Fruit fly (Drosophila melanogaster) whole organism, adult: ENCODE measurements around the gene CG7483.

Experiments used
- CG11617 ChIP-seq: fragments of 200-800 bp; sonication (Bioruptor generic); optimal IDR thresholded peaks from 2 replicates; lab custom pipeline; 2017; ENCODE audit warnings: mild to moderate bottlenecking, missing biosample characterization, missing genetic modification reagents, missing genetic modification characterization
- CG12768 ChIP-seq: fragments of 200-800 bp; sonication (Bioruptor generic); optimal IDR thresholded peaks from 2 replicates; lab custom pipeline; 2017; ENCODE audit warnings: missing biosample characterization, missing genetic modification characterization, mild to moderate bottlenecking, moderate library complexity, missing genetic modification reagents
- CG14711 ChIP-seq: fragments of 200-800 bp; sonication (Bioruptor generic); optimal IDR thresholded peaks from 2 replicates; lab custom pipeline; 2018; ENCODE audit warnings: missing biosample characterization, mild to moderate bottlenecking, missing genetic modification characterization, moderate library complexity
- CG1620 ChIP-seq: fragments of 200-800 bp; sonication (Bioruptor generic); optimal IDR thresholded peaks from 2 replicates; lab custom pipeline; 2016; ENCODE audit warnings: missing biosample characterization, missing genetic modification characterization
- CG33017 ChIP-seq: fragments of 200-800 bp; sonication (Bioruptor generic); optimal IDR thresholded peaks from 2 replicates; lab custom pipeline; 2018; ENCODE audit warnings: missing biosample characterization, mild to moderate bottlenecking, missing genetic modification characterization, moderate library complexity
- CG5204 ChIP-seq: fragments of 200-800 bp; sonication (Bioruptor generic); optimal IDR thresholded peaks from 2 replicates; lab custom pipeline; 2016; ENCODE audit warnings: missing biosample characterization, missing genetic modification characterization
- CG7045 ChIP-seq: fragments of 200-800 bp; sonication (Bioruptor generic); optimal IDR thresholded peaks from 2 replicates; lab custom pipeline; 2017; ENCODE audit warnings: missing biosample characterization, mild to moderate bottlenecking, missing genetic modification characterization
- CG7101 ChIP-seq: fragments of 200-800 bp; sonication (Bioruptor generic); optimal IDR thresholded peaks from 2 replicates; lab custom pipeline; 2018; ENCODE audit warnings: missing biosample characterization, mild to moderate bottlenecking, missing genetic modification characterization, moderate library complexity
- Clk ChIP-seq: fragments of 200-800 bp; sonication (Bioruptor generic); optimal IDR thresholded peaks from 2 replicates; lab custom pipeline; 2017; ENCODE audit warnings: missing biosample characterization, missing genetic modification characterization
- Crg-1 ChIP-seq: fragments of 200-800 bp; sonication (Bioruptor generic); optimal IDR thresholded peaks from 2 replicates; lab custom pipeline; 2016; ENCODE audit warnings: missing biosample characterization, missing genetic modification characterization
- Hr96 ChIP-seq: fragments of 200-800 bp; sonication (Bioruptor generic); optimal IDR thresholded peaks from 2 replicates; lab custom pipeline; 2016; ENCODE audit warnings: missing biosample characterization, missing genetic modification characterization
- Mnt ChIP-seq: fragments of 200-800 bp; sonication (Bioruptor generic); optimal IDR thresholded peaks from 2 replicates; lab custom pipeline; 2016; ENCODE audit warnings: missing biosample characterization, mild to moderate bottlenecking, missing genetic modification characterization
- bab1 ChIP-seq: fragments of 200-800 bp; sonication (Bioruptor generic); optimal IDR thresholded peaks from 3 replicates; lab custom pipeline; 2019; ENCODE audit warnings: missing biosample characterization, mild to moderate bottlenecking, missing genetic modification characterization, moderate library complexity
- cic ChIP-seq: fragments of 200-800 bp; sonication (Bioruptor generic); optimal IDR thresholded peaks from 2 replicates; lab custom pipeline; 2017; ENCODE audit warnings: missing biosample characterization, mild to moderate bottlenecking, missing genetic modification characterization, moderate library complexity
- cnc ChIP-seq, 2 experiments: fragments of >200 bp; optimal IDR thresholded peaks; 2 replicates each; lab custom pipeline; 2017
- kay ChIP-seq: fragments of 200-800 bp; sonication (Bioruptor generic); peaks from one replicate; lab custom pipeline; 2016; ENCODE audit warnings: missing biosample characterization, missing genetic modification characterization, borderline replicate concordance
- ovo ChIP-seq: fragments of 200-800 bp; sonication (Bioruptor generic); optimal IDR thresholded peaks from 2 replicates; lab custom pipeline; 2016; ENCODE audit warnings: missing biosample characterization, missing genetic modification characterization
- pad ChIP-seq: fragments of 200-800 bp; sonication (Bioruptor generic); optimal IDR thresholded peaks from 3 replicates; lab custom pipeline; 2017; ENCODE audit warnings: missing biosample characterization, missing genetic modification characterization, mild to moderate bottlenecking, moderate library complexity, missing genetic modification reagents
- tj ChIP-seq: fragments of 200-800 bp; sonication (Bioruptor generic); optimal IDR thresholded peaks from 3 replicates; lab custom pipeline; 2017; ENCODE audit warnings: missing biosample characterization, mild to moderate bottlenecking, missing genetic modification characterization, moderate library complexity
- toe ChIP-seq: fragments of 200-800 bp; sonication (Bioruptor generic); optimal IDR thresholded peaks from 2 replicates; lab custom pipeline; 2016; ENCODE audit warnings: missing biosample characterization, missing genetic modification characterization

CG7483 gene

DNA sequence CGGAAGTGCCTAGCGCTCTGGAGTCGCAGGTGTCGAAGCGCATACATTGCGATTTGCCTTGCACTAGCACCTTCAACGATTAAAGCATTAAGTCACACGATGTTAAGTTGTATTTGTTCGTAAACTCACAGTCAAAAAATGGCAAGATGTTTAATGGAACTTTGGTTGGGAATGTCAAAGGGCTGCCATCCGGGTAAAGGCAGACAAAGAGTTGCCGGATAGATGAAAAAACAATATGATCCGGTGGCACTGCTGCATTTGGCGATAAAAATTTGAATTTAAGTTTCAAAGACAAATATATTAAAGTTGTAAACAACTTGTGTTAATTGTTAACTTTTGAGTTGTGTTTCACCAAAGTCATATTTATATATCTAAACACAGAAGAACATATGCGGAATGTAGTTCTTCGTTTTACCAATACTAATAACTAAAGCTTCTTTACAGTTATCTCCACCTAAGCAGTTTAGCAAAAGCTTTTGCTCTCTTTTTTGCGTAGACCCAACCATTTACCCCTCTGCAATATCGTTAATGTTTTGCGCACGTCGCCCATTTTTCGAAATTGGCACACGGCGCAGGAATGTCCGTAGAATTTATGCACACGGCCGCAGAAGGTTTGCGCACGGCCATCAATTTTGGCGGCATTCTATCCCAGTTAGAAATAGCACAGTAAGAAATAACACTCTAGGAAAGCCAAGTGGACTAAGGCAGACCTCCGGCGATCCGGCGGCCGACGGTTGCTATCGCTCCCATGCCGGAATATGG is 3.5 kb downstream of the CG7483 start, which contains the start of gene Coq2:
Gene Coq2 (minus strand): TSS at position 200 of the 762 bp plus-strand sequence.
- peak; percentile 99 for TF ChIP-seq pad (GFP tag; lab: Kevin White, UChicago)
- peak; percentile 61 for TF ChIP-seq bab1 (GFP tag; lab: Kevin White, UChicago)
- peak; percentile 28 for TF ChIP-seq ovo (GFP tag; lab: Kevin White, UChicago)
- no peak for TF ChIP-seq CG33017 (tag; lab: Kevin White, UChicago)
- TF ChIP-seq tj (GFP tag; lab: Kevin White, UChicago): peak; percentile 21

DNA sequence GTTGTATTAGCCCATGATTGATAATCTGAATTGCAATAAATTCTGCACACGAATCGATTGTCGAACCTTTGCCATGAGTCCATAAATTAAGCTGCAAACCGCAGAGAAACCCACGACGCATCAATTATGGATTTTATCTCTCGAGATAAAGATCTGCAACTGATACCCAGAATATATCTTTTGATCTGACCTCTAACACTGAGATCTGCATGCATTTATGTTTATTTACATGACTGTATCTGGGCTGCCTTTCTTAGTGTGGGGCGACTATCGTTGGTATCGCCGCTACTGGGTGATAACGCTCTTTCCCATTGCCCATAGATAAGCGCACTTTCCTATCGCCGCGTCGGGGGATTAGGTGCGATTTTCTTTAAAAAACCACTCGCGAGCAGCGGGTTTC is 4.2 kb downstream of the CG7483 start, which contains the start of gene Ctr1B:
Gene Ctr1B (plus strand): TSS at position 398 of the 400 bp plus-strand sequence.
- no peak for TF ChIP-seq Clk
- TF ChIP-seq Hr96 (GFP tag; lab: Kevin White, UChicago): no peak
- TF ChIP-seq cic (GFP tag; lab: Kevin White, UChicago): no peak
- no peak for TF ChIP-seq pad (GFP tag; lab: Kevin White, UChicago)
- TF ChIP-seq CG12768 (GFP tag; lab: Kevin White, UChicago): no peak
- TF ChIP-seq CG7101 (tag; lab: Kevin White, UChicago): no peak
- no peak for TF ChIP-seq toe (GFP tag; lab: Kevin White, UChicago)
- no peak for TF ChIP-seq CG11617
- no peak for TF ChIP-seq Crg-1 (GFP tag; lab: Kevin White, UChicago)
- no peak for TF ChIP-seq bab1 (GFP tag; lab: Kevin White, UChicago)
- TF ChIP-seq CG14711 (tag; lab: Kevin White, UChicago): no peak
- no peak for TF ChIP-seq tj (GFP tag; lab: Kevin White, UChicago)
- no peak for TF ChIP-seq ovo (GFP tag; lab: Kevin White, UChicago)
- no peak for TF ChIP-seq cnc (optimal IDR thresholded peaks at IDR 0.05; lab: Kevin White, UChicago)
- TF ChIP-seq CG5204 (GFP tag; lab: Kevin White, UChicago): no peak
- TF ChIP-seq CG33017 (tag; lab: Kevin White, UChicago): no peak

DNA sequence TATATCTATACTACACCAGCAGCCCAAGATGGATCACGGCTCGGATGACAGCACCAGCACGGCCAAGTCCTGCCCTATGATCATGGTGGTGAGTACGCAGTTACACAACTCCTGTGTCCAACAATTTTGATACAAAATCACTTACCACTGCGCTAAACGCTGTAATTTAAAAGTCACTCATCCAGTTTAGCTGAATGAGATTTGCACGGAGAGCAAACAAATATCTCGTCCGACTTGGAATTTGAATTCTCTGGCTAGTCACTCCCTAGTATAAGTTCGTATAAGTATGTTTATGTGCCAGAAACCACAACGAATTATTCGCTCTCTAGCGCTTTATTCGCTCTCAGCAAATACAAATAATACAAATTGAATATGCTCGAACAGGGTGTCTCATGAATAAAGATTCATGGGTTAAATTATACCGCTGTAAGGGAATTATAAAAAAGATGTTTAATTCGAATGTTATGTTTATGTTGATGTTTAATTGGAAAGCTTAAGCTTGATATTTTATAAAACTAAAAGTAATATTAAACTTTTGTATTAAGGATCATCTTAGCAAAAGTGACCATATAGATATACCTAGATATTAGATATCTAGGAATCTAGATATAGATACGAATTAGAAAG is 4.8 kb downstream of the CG7483 start:
- TF ChIP-seq CG7045 (GFP tag; lab: Kevin White, UChicago) (peak; percentile 6), Clk (no peak), CG33017 (tag; lab: Kevin White, UChicago) (peak; percentile 60), kay (GFP tag; lab: Kevin White, UChicago) (no peak), CG1620 (GFP tag; lab: Kevin White, UChicago) (no peak), CG7101 (tag; lab: Kevin White, UChicago) (peak; percentile 27), CG14711 (tag; lab: Kevin White, UChicago) (peak; percentile 29), cic (GFP tag; lab: Kevin White, UChicago) (peak; percentile 37)

DNA sequence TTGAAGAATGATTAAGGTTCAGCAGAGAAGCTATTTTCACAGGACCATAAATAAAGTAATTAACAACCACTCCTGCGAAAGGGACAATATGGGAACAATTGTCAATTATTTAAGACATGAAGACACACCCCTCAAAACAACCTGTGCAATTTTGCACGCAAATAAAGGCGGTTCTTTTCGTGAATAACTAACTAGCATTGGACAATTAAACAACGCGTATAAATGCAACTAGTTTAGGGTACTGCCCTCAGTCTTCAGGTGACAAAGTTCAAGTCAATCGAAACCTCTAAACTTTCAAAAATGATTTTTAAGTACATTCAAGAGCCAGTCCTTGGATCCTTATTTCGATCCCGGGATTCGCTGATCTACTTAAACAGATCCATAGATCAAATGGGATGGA is 8.4 kb downstream of the CG7483 start, which contains the start of gene Or85a:
Gene Or85a (plus strand): TSS at position 301 of the 400 bp plus-strand sequence.
- no peak for TF ChIP-seq Hr96 (GFP tag; lab: Kevin White, UChicago)
- no peak for TF ChIP-seq Crg-1 (GFP tag; lab: Kevin White, UChicago)

DNA sequence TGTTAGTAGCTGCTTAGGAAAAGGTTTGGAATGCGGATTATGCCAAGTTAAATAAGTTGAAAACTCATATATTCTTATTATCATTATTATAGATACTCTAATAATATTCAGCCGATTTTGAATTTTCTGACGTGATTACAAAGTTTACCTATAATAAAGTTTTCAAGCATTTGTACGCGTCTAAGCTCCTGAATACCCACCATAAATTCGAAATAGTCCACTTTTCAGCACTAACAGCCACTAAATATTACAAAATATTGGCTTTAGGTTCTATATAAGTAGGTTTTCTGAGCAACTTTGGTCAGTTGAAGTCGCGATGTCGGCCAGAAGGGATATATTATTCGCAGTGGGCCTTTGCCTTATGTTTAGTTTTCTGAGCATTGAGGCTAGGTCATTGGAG is 11.0 kb downstream of the CG7483 start, which contains the start of gene CG7443:
Gene CG7443 (plus strand): TSS at position 301 of the 400 bp plus-strand sequence.
- TF ChIP-seq cic (GFP tag; lab: Kevin White, UChicago): no peak
- TF ChIP-seq Hr96 (GFP tag; lab: Kevin White, UChicago): no peak

DNA sequence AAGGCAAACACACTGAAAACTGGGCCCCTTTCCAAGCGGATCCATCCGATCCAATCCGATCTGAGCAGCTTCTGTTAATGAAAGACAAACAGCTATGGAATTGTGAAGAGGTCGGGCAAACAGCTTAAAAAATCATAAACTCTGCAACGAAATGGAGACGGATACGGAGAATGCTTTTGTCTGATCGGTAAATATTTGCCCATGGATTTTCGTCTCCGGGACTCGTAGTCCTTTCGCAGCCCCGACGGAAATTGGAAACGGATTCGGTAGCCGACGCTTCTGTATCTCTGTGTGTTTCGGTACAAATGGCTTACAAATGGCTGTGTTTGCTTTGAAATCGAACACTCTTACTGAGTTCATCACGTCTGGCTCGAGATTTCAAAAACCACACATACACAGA is 13.9 kb downstream of the CG7483 start:
- TF ChIP-seq CG1620 (GFP tag; lab: Kevin White, UChicago) (no peak), Hr96 (GFP tag; lab: Kevin White, UChicago) (no peak), CG7045 (GFP tag; lab: Kevin White, UChicago) (no peak), pad (GFP tag; lab: Kevin White, UChicago) (no peak), cic (GFP tag; lab: Kevin White, UChicago) (no peak), CG12768 (GFP tag; lab: Kevin White, UChicago) (no peak)

DNA sequence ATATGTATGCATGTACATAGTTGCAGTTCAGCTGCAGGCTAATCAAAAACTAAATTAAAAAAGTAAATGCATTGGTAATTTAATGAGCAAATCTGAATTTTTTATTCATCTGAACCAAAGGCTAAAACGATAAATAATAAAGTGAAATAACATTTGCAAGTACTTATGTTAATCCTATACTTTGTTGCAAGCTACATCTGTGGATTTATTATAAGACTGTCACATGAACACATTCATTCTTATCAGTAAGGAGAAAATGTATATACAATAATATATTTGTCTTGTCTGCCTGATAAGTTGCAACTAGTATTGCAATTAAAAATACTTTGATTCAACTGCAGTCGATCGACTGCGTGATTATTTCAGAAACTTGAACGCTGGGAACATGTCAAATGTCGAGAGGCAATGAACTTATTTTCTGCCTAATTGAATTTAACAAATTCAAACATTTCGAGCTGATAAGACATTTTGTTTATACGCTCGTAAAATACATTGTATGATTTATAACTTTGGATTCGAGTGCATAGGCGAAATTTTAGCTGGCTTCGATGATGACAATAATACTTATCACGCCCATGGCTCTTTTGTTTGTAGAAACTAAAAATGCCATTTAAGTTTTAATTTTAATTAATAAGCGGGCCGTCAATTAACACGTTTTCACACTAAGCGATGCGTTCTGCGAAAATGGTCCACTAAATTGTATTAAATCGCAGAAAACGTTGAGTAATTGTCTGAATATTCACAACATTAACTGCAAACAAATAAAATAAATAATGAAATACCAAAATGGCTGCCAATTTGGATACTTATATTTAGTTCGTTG is 15.2 kb downstream of the CG7483 start:
- TF ChIP-seq Mnt (GFP tag; lab: Kevin White, UChicago): no peak
- TF ChIP-seq kay (GFP tag; lab: Kevin White, UChicago): peak; percentile 86
